Fruit fly (Drosophila melanogaster) whole organism: ENCODE results near the gene msl-2.

Source experiments
- CG8478 ChIP-seq: fragments of >200 bp; optimal IDR thresholded peaks from 2 replicates; lab custom pipeline; 2018; ENCODE audit warnings: inconsistent platforms
- Dll ChIP-seq: fragments of >200 bp; optimal IDR thresholded peaks from 2 replicates; lab custom pipeline; 2017
- EcR ChIP-seq, 2 experiments: fragments of >200 bp; optimal IDR thresholded peaks; 2 replicates each; lab custom pipeline; 2017; ENCODE audit warnings: missing biosample characterization in 2 of 2, missing genetic modification characterization in 2 of 2, missing genetic modification reagents in 2 of 2
- pan ChIP-seq: fragments of >200 bp; optimal IDR thresholded peaks from 2 replicates; lab custom pipeline; 2017
- psq ChIP-seq: fragments of >200 bp; optimal IDR thresholded peaks from 2 replicates; lab custom pipeline; 2017
- usp ChIP-seq: fragments of >200 bp; optimal IDR thresholded peaks from 2 replicates; lab custom pipeline; 2017; ENCODE audit warnings: missing biosample characterization, missing genetic modification characterization, mixed read lengths

msl-2 gene

DNA sequence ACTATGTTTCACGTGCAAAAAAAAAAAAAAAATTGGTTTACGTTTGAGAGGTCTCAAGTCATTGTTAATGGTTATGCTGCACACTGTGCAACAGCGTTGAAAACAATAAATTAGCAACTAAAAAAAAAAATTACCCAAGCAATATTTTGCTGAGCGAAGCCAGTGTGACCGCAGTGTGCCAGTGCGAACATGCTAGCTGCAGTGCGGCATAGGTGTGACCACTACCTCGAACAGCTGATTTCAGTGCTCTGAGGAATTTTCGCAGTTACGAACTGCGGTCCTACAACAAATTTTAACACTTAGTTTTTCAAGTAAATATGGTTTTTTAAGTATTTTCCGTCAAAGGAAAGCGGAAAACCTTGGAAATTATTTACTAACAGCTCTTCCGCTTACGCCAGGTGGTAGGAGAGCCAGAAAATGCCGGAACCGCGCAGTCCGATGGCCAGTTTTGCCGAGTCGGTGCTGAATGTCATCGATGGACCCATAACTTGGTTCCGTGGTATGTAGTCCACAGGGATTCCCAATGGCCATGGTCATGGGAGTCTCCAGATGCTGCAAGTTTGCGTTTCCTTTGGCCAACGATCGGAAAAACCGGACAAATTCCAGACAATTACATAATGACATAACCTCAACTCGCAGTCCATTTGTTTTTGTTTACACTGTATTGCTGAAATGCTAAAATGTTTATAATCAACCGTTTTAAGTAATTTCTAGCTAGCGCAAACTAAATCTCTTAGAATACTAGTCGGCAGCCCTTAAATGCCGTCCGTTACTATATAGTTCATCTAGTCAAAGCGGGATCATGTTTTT lies at the start of gene msl-2, which contains the start of gene ND-PDSW:
TSS of gene msl-2 (minus strand) at position 195 of the 810 bp plus-strand sequence.
TSS of gene ND-PDSW (plus strand) at position 240 of the 810 bp plus-strand sequence.
- TF ChIP-seq usp = no peak
- no peak for TF ChIP-seq psq
- no peak for TF ChIP-seq Dll (lab: Kevin White, UChicago)
- no peak for TF ChIP-seq EcR (GFP tag; optimal IDR thresholded peaks at IDR 0.05; lab: Kevin White, UChicago)
- TF ChIP-seq pan (lab: Kevin White, UChicago) = no peak
- TF ChIP-seq CG8478 = no peak

- TF ChIP-seq EcR (GFP tag; optimal IDR thresholded peaks at IDR 0.05; lab: Kevin White, UChicago) = no peak
These were observed 48.8 kb upstream of the msl-2 start, which contains the start of the genes LeuRS and CG17593 for dm6 chr2L:3514569-3515191. Gene LeuRS (minus strand): TSS chr2L:3514656. Gene CG17593 (plus strand): TSS chr2L:3514872.

dm6 chr2L:3510002-3510401 lies 44.1 kb upstream of the msl-2 start, which contains the start of gene CG31954:
Gene CG31954 (minus strand): TSS chr2L:3510102.
- no peak for TF ChIP-seq Dll (lab: Kevin White, UChicago)
- TF ChIP-seq psq = no peak
- TF ChIP-seq CG8478 = no peak
- TF ChIP-seq EcR (GFP tag; optimal IDR thresholded peaks at IDR 0.05; lab: Kevin White, UChicago) = no peak
- no peak for TF ChIP-seq pan (lab: Kevin White, UChicago)
- TF ChIP-seq usp = no peak

- no peak for TF ChIP-seq usp
These were observed 41.6 kb upstream of the msl-2 start, which contains the start of gene tim for dm6 chr2L:3507209-3508164. Gene tim (minus strand): TSS chr2L:3508119.

DNA sequence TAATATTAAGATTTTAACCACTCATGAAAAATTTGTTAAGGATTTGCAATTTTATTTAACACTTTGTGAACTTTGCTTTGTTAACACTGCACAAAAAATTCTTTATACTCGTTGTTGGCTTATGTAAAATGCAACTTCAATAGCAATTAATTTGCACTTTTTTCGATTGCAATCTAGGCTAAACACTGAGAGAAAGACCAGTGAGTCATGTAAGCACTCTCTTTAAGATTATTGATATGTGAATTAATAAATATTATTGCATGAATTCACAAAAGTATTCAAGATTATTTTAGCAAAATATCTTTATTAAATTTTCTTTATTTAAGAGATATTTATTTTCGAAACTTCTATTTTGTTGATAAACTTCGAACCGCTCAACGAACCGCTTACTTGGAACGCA lies 40.9 kb upstream of the msl-2 start:
- TF ChIP-seq pan (lab: Kevin White, UChicago) = no peak
- no peak for TF ChIP-seq CG8478
- TF ChIP-seq psq = no peak
- no peak for TF ChIP-seq EcR (GFP tag; optimal IDR thresholded peaks at IDR 0.05; lab: Kevin White, UChicago)
- no peak for TF ChIP-seq Dll (lab: Kevin White, UChicago)
- TF ChIP-seq usp = no peak

DNA sequence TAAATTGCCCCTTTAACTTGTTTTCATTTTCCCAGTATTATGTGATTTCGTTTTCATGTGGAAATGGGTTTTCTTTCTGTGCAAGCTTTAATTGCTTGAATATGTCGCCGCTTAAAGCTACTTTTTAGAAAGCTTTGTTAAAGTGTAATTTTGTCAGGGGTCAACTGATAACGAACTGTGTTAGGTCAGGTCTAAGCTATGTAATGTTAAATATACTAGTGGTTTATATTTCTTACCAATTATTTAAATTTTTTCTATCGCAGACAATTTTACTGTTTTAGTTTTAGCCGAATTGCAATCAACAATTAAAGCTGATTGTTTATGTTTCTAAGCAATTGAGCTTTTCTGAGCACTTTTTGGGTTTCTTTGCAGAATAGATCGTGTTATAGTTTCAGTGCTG lies 40.4 kb upstream of the msl-2 start:
- TF ChIP-seq EcR (GFP tag; optimal IDR thresholded peaks at IDR 0.05; lab: Kevin White, UChicago) (no peak), CG8478 (no peak)

DNA sequence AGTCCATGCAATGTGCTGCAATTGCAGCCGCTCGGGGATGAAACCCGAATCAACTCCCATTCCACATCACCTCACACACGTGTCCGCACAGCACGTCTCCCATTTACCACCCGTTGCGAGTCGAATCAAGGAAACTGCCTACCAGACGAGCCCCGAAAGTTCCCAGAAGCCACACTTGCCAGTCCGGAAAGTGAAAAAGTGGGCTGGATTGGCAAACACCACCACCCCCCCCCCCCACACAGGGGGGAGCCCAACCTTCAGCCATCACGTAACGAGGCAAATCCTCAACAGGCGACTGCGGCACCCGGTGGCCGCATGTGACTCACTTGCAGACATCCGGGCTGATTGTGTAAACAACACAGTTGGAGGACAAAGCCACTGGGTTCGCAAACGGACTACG lies 38.9 kb upstream of the msl-2 start:
- no peak for TF ChIP-seq EcR (GFP tag; optimal IDR thresholded peaks at IDR 0.05; lab: Kevin White, UChicago)
- no peak for TF ChIP-seq CG8478
- TF ChIP-seq usp = no peak
- no peak for TF ChIP-seq psq

DNA sequence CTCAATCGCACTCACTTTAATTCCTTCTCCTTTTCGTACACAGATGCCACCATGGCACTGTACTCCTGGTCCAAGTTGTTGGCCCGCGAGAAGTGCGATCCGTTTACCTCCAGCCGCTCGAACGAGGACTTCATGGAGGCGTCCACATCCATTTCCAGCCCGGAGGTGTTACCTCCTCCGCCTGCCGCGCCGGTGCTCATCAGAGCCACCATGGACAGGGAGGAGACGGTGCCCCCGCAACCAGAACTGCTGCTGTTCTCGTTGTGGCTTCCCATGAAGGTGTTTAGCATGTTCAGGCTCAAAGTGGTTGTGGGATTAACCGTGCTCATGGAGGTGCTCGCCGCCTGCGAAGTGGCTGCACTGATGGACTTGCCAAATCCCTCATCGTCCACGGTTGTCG lies 29.6 kb upstream of the msl-2 start:
- TF ChIP-seq CG8478 (no peak), usp (no peak), EcR (GFP tag; optimal IDR thresholded peaks at IDR 0.05; lab: Kevin White, UChicago) (no peak), Dll (lab: Kevin White, UChicago) (no peak), psq (no peak), pan (lab: Kevin White, UChicago) (no peak)

- no peak for TF ChIP-seq Dll (lab: Kevin White, UChicago)
- TF ChIP-seq CG8478 = no peak
- no peak for TF ChIP-seq pan (lab: Kevin White, UChicago)
- TF ChIP-seq psq = no peak
- no peak for TF ChIP-seq usp
- no peak for TF ChIP-seq EcR (GFP tag; optimal IDR thresholded peaks at IDR 0.05; lab: Kevin White, UChicago)
These were observed 27.6 kb upstream of the msl-2 start for dm6 chr2L:3493475-3493874.

DNA sequence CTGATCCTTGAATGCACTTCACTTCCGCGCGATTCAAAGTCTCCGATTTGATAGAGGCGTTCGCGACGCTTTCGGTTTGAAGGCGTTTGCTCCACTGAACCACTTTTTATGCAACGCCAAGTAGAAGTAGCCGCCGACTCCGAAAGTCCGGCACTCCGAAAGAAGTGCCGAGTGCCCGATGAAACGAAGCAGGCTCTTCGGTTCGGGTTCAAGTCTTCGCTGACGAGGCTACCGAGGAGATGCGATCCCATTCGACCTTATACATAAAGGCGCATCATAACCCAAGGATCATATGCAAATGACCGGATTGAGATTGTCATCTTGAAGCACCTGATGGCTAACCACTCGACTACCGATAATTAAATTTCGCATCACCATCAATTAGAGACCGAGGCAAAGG lies 25.1 kb upstream of the msl-2 start, which contains the start of gene CG15414:
TSS of gene CG15414 (minus strand) at position 101 of the 400 bp plus-strand sequence.
- TF ChIP-seq psq (no peak), CG8478 (no peak), EcR (GFP tag; optimal IDR thresholded peaks at IDR 0.05; lab: Kevin White, UChicago) (no peak), pan (lab: Kevin White, UChicago) (no peak), usp (no peak), Dll (lab: Kevin White, UChicago) (no peak)

DNA sequence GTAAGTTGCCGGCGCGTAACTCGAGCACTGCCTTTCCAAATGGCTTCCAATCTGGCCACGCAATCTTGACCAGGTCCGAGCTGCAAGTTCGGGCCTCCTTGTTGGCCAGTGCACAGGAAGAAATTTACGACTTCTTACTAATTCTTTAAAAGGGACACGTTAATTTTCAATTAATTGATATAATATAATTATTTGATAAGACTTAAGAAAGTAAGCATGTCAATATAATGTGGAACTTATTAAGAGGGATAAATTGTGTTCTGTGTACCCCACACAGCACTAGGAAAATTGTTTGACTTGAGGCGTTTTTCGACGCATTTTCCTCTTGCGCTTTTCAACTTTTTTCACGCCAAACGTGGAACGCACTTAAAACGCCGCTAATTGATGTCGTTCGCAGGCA lies 19.6 kb upstream of the msl-2 start:
- TF ChIP-seq usp (no peak), pan (lab: Kevin White, UChicago) (no peak), Dll (lab: Kevin White, UChicago) (no peak), psq (no peak), CG8478 (no peak), EcR (GFP tag; optimal IDR thresholded peaks at IDR 0.05; lab: Kevin White, UChicago) (no peak)

DNA sequence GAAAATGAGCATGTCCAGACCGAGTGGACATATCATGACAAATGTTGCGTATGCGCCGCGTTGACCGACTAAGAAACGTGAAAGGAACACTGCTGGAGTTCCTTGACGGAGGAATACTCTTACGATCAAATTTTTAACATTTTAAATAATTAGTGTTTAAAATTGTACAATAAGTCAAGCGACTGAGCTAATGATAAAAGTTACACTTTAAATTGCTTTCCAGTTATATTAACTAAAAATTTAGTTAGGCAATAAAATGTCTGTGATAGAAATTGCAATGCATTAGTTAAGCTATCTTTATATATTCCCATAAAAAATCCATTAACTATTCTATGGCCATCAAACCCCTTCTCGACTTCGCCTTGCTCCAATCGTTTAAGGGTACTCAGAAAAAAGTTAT lies 18.8 kb upstream of the msl-2 start:
- TF ChIP-seq CG8478 (no peak), usp (no peak), EcR (GFP tag; optimal IDR thresholded peaks at IDR 0.05; lab: Kevin White, UChicago) (no peak), Dll (lab: Kevin White, UChicago) (no peak), pan (lab: Kevin White, UChicago) (no peak), psq (no peak)
